Fruit fly (Drosophila melanogaster): ENCODE results near the gene CG32579.

dm6 chrX:16308310-16308918 is 14.7 kb upstream of the CG32579 start, which contains the start of gene Had1:
- no peak for TF ChIP-seq CG11456 (GFP tag; IDR thresholded peaks at IDR 0.05)
- no peak for TF ChIP-seq CG4328 (GFP tag; optimal IDR thresholded peaks at IDR 0.05)
- TF ChIP-seq jumu (GFP tag; optimal IDR thresholded peaks at IDR 0.05): no peak
